Worm (Caenorhabditis elegans) whole organism, mixed stage, embryonic: ENCODE data around the gene srh-72.

Source experiments
- blmp-1 ChIP-seq: fragments of 150-350 bp; optimal IDR thresholded peaks from 2 replicates; lab custom pipeline; 2014; ENCODE audit warnings: missing biosample characterization, missing genetic modification characterization
- mep-1 ChIP-seq: fragments of 150-350 bp; optimal IDR thresholded peaks from 2 replicates; lab custom pipeline; 2017; ENCODE audit warnings: missing biosample characterization, missing genetic modification reagents, missing genetic modification characterization, inconsistent platforms
- nhr-237 ChIP-seq: fragments of 150-350 bp; optimal IDR thresholded peaks from 2 replicates; lab custom pipeline; 2014; ENCODE audit warnings: missing biosample characterization, missing genetic modification characterization
- nhr-76 ChIP-seq: sonication (generic microtip); optimal IDR thresholded peaks from 2 replicates; lab custom pipeline; 2017; ENCODE audit warnings: missing biosample characterization, missing genetic modification characterization
- zip-8 ChIP-seq: fragments of 150-350 bp; optimal IDR thresholded peaks from 2 replicates; lab custom pipeline; 2014; ENCODE audit warnings: missing biosample characterization, missing genetic modification characterization
- ztf-11 ChIP-seq: fragments of 150-350 bp; optimal IDR thresholded peaks from 2 replicates; lab custom pipeline; 2014; ENCODE audit warnings: missing biosample characterization, missing genetic modification characterization

- no peak for TF ChIP-seq nhr-237
- no peak for TF ChIP-seq blmp-1 (tag; lab: Kevin White, UChicago)
- no peak for TF ChIP-seq mep-1 (tag; lab: Kevin White, UChicago)
- TF ChIP-seq zip-8 (tag; lab: Kevin White, UChicago) = no peak
- no peak for TF ChIP-seq nhr-76 (tag; lab: Kevin White, UChicago)
- TF ChIP-seq ztf-11 (tag; lab: Kevin White, UChicago) = no peak
These were observed 28.5 kb upstream of the srh-72 start, which contains the start of gene srw-97 for ce11 chrII:1668913-1669312.
